Fruit fly (Drosophila melanogaster) whole organism, embryonic: ENCODE measurements around the gene His3.3A.
A peak's percentile ranks its signal among the peaks of the same experiment; 100 is the strongest.

ENCODE experiments used
- CG10209 ChIP-seq: fragments of 200-800 bp; sonication (Bioruptor generic); optimal IDR thresholded peaks from 3 replicates; lab custom pipeline; 2017; ENCODE audit warnings: missing biosample characterization, mild to moderate bottlenecking, missing genetic modification characterization, missing genetic modification reagents
- CG10321 ChIP-seq: fragments of 200-800 bp; sonication (Bioruptor generic); IDR thresholded peaks from 2 replicates; pipeline ENCODE4 v1.3.6; 2022; ENCODE audit warnings: missing biosample characterization, missing genetic modification characterization
- CG10366 ChIP-seq: fragments of 200-800 bp; sonication (Bioruptor generic); IDR thresholded peaks from 2 replicates; pipeline ENCODE4 v1.3.6; 2022; ENCODE audit warnings: missing biosample characterization, missing genetic modification characterization
- CG10565 ChIP-seq: fragments of 200-800 bp; sonication (Bioruptor generic); optimal IDR thresholded peaks from 3 replicates; lab custom pipeline; 2016; ENCODE audit warnings: missing biosample characterization, mild to moderate bottlenecking, missing genetic modification characterization
- CG13624 ChIP-seq: fragments of 200-800 bp; sonication (Bioruptor generic); optimal IDR thresholded peaks from 2 replicates; lab custom pipeline; 2016; ENCODE audit warnings: missing biosample characterization, missing genetic modification characterization
- CG15696 ChIP-seq: fragments of 200-800 bp; sonication (Bioruptor generic); optimal IDR thresholded peaks from 2 replicates; lab custom pipeline; 2019; ENCODE audit warnings: missing biosample characterization, mild to moderate bottlenecking, missing genetic modification characterization, moderate library complexity
- CG1832 ChIP-seq: fragments of 200-800 bp; sonication (Bioruptor generic); optimal IDR thresholded peaks from 2 replicates; lab custom pipeline; 2017; ENCODE audit warnings: missing biosample characterization, mild to moderate bottlenecking, missing genetic modification characterization, inconsistent platforms
- CG2875 ChIP-seq: fragments of 200-800 bp; sonication (Bioruptor generic); optimal IDR thresholded peaks from 2 replicates; lab custom pipeline; 2017; ENCODE audit warnings: missing biosample characterization, mild to moderate bottlenecking, missing genetic modification characterization, missing genetic modification reagents
- CG31441 ChIP-seq: fragments of 200-800 bp; sonication (Bioruptor generic); IDR thresholded peaks from 2 replicates; pipeline ENCODE4 v1.3.6; 2022; ENCODE audit warnings: missing biosample characterization, missing genetic modification characterization
- CG33213 ChIP-seq: fragments of 200-800 bp; sonication (Bioruptor generic); optimal IDR thresholded peaks from 3 replicates; lab custom pipeline; 2016; ENCODE audit warnings: missing biosample characterization, missing genetic modification characterization
- CG3995 ChIP-seq: fragments of 200-800 bp; sonication (Bioruptor generic); optimal IDR thresholded peaks from 3 replicates; lab custom pipeline; 2016; ENCODE audit warnings: missing biosample characterization, missing genetic modification characterization
- CG4424 ChIP-seq: fragments of 200-800 bp; sonication (Bioruptor generic); optimal IDR thresholded peaks from 3 replicates; lab custom pipeline; 2016; ENCODE audit warnings: missing biosample characterization, missing genetic modification characterization
- CG7357 ChIP-seq: fragments of 200-800 bp; sonication (Bioruptor generic); IDR thresholded peaks from 3 replicates; pipeline ENCODE4 v1.3.6; 2022; ENCODE audit warnings: missing biosample characterization, missing genetic modification characterization
- CG9817 ChIP-seq: fragments of 200-800 bp; sonication (Bioruptor generic); optimal IDR thresholded peaks from 2 replicates; lab custom pipeline; 2018; ENCODE audit warnings: missing biosample characterization, mild to moderate bottlenecking, missing genetic modification characterization, moderate library complexity
- D19A ChIP-seq: fragments of 200-800 bp; optimal IDR thresholded peaks from 3 replicates; lab custom pipeline; 2019; ENCODE audit warnings: missing biosample characterization, mild to moderate bottlenecking, missing genetic modification characterization, moderate library complexity
- Dip3 ChIP-seq: fragments of 200-800 bp; sonication (Bioruptor generic); optimal IDR thresholded peaks from 3 replicates; lab custom pipeline; 2016; ENCODE audit warnings: missing biosample characterization, missing genetic modification characterization
- Doc2 ChIP-seq: fragments of 200-800 bp; sonication (Bioruptor generic); IDR thresholded peaks from 2 replicates; pipeline ENCODE4 v1.3.6; 2022; ENCODE audit warnings: missing biosample characterization, missing genetic modification characterization
- Dref ChIP-seq: fragments of 200-800 bp; sonication (Bioruptor generic); IDR thresholded peaks from 2 replicates; pipeline ENCODE4 v1.3.6; 2022; ENCODE audit warnings: missing biosample characterization, missing genetic modification characterization
- Drgx ChIP-seq: fragments of 200-800 bp; sonication (Bioruptor generic); IDR thresholded peaks from 2 replicates; pipeline ENCODE4 v1.3.6; 2022; ENCODE audit warnings: missing biosample characterization, missing genetic modification characterization
- Hr78 ChIP-seq, 2 experiments: fragments of 200-800 bp in 1 of 2; fragments of >200 bp in 1 of 2; sonication (Bioruptor generic) in 1 of 2; optimal IDR thresholded peaks; 2 replicates each; lab custom pipeline; 2017 to 2019; ENCODE audit warnings: missing biosample characterization in 2 of 2, missing genetic modification characterization in 2 of 2, mild to moderate bottlenecking in 1 of 2, moderate library complexity in 1 of 2
- Med ChIP-seq: fragments of 200-800 bp; sonication (Bioruptor generic); peaks from one replicate; lab custom pipeline; 2016; ENCODE audit warnings: missing biosample characterization, missing genetic modification characterization, mild to moderate bottlenecking, inconsistent platforms, moderate library complexity
- Meics ChIP-seq: fragments of 200-800 bp; sonication (Bioruptor generic); optimal IDR thresholded peaks from 2 replicates; lab custom pipeline; 2017; ENCODE audit warnings: missing biosample characterization, mild to moderate bottlenecking, missing genetic modification characterization
- Oaz ChIP-seq: fragments of 200-800 bp; sonication (Bioruptor generic); IDR thresholded peaks from 2 replicates; pipeline ENCODE4 v1.3.6; 2022; ENCODE audit warnings: missing biosample characterization, missing genetic modification characterization
- Pdp1 ChIP-seq, 2 experiments: fragments of 200-800 bp; sonication (Bioruptor generic); optimal IDR thresholded peaks; 3 replicates each; lab custom pipeline; 2016; ENCODE audit warnings: missing biosample characterization in 2 of 2, missing genetic modification characterization in 2 of 2, mild to moderate bottlenecking in 1 of 2, moderate library complexity in 1 of 2
- Side ChIP-seq: fragments of 200-800 bp; sonication (Bioruptor generic); optimal IDR thresholded peaks from 2 replicates; lab custom pipeline; 2016; ENCODE audit warnings: missing biosample characterization, missing genetic modification characterization
- Trl ChIP-seq, 3 experiments: fragments of >200 bp in 2 of 3; fragments of 200-800 bp in 1 of 3; sonication (Bioruptor generic) in 1 of 3; optimal IDR thresholded peaks; 2 replicates in 1 of 3; 3 replicates in 2 of 3; lab custom pipeline; 2016 to 2017; ENCODE audit warnings: missing biosample characterization in 1 of 3, missing genetic modification characterization in 1 of 3
- az2 ChIP-seq: fragments of 200-800 bp; sonication (Bioruptor generic); optimal IDR thresholded peaks from 3 replicates; lab custom pipeline; 2016; ENCODE audit warnings: missing biosample characterization, missing genetic modification characterization
- chinmo ChIP-seq: fragments of 200-800 bp; sonication (Bioruptor generic); IDR thresholded peaks from 4 replicates; pipeline ENCODE4 v1.3.6; 2022; ENCODE audit warnings: missing biosample characterization, missing genetic modification characterization; ENCODE audit not compliant: partially characterized antibody
- dati ChIP-seq: fragments of 200-800 bp; sonication (Bioruptor generic); IDR thresholded peaks from 2 replicates; pipeline ENCODE4 v1.3.6; 2022; ENCODE audit warnings: missing biosample characterization, missing genetic modification characterization
- en ChIP-seq: fragments of 200-800 bp; sonication (Bioruptor generic); optimal IDR thresholded peaks from 2 replicates; lab custom pipeline; 2016; ENCODE audit warnings: missing biosample characterization, missing genetic modification characterization
- eve ChIP-seq, 2 experiments: fragments of >200 bp; optimal IDR thresholded peaks; 2 replicates each; lab custom pipeline; 2017; ENCODE audit warnings: missing biosample characterization in 2 of 2, missing genetic modification characterization in 2 of 2
- fd102C ChIP-seq: fragments of 200-800 bp; sonication (Bioruptor generic); optimal IDR thresholded peaks from 2 replicates; lab custom pipeline; 2018; ENCODE audit warnings: missing biosample characterization, mild to moderate bottlenecking, missing genetic modification characterization, moderate library complexity
- fd3F ChIP-seq: fragments of 200-800 bp; sonication (Bioruptor generic); optimal IDR thresholded peaks from 2 replicates; lab custom pipeline; 2018; ENCODE audit warnings: missing biosample characterization, mild to moderate bottlenecking, missing genetic modification characterization, moderate library complexity
- fd64A ChIP-seq: fragments of 200-800 bp; sonication (Bioruptor generic); optimal IDR thresholded peaks from 3 replicates; lab custom pipeline; 2018; ENCODE audit warnings: missing biosample characterization, mild to moderate bottlenecking, missing genetic modification characterization
- gcm2 ChIP-seq: fragments of 200-800 bp; sonication (Bioruptor generic); optimal IDR thresholded peaks from 2 replicates; lab custom pipeline; 2016; ENCODE audit warnings: missing biosample characterization, missing genetic modification characterization
- grau ChIP-seq: fragments of 200-800 bp; optimal IDR thresholded peaks from 3 replicates; lab custom pipeline; 2019; ENCODE audit warnings: missing biosample characterization, mild to moderate bottlenecking, missing genetic modification characterization, moderate library complexity
- grn ChIP-seq: fragments of 200-800 bp; sonication (Bioruptor generic); optimal IDR thresholded peaks from 3 replicates; lab custom pipeline; 2017; ENCODE audit warnings: missing biosample characterization, missing genetic modification characterization
- lola ChIP-seq, 3 experiments: fragments of >200 bp in 2 of 3; fragments of 200-800 bp in 1 of 3; sonication (Bioruptor generic) in 1 of 3; optimal IDR thresholded peaks; 2 replicates each; lab custom pipeline; 2017 to 2019; ENCODE audit warnings: missing biosample characterization in 3 of 3, missing genetic modification characterization in 3 of 3, mild to moderate bottlenecking in 1 of 3, moderate library complexity in 1 of 3
- nom ChIP-seq: fragments of 200-800 bp; sonication (Bioruptor generic); optimal IDR thresholded peaks from 2 replicates; lab custom pipeline; 2017; ENCODE audit warnings: missing biosample characterization, missing genetic modification characterization, mild to moderate bottlenecking, moderate library complexity, missing genetic modification reagents
- rib ChIP-seq: fragments of 200-800 bp; sonication (Bioruptor generic); IDR thresholded peaks from 2 replicates; pipeline ENCODE4 v1.3.6; 2022; ENCODE audit warnings: missing biosample characterization, missing genetic modification characterization
- row ChIP-seq: fragments of 200-800 bp; sonication (Bioruptor generic); IDR thresholded peaks from 3 replicates; pipeline ENCODE4 v1.3.6; 2022; ENCODE audit warnings: missing biosample characterization, missing genetic modification characterization
- sens ChIP-seq: fragments of 200-800 bp; sonication (Bioruptor generic); peaks from one replicate; lab custom pipeline; 2016; ENCODE audit warnings: missing biosample characterization, missing genetic modification characterization
- sisA ChIP-seq: fragments of 200-800 bp; sonication (Bioruptor generic); IDR thresholded peaks from 2 replicates; pipeline ENCODE4 v1.3.6; 2022; ENCODE audit warnings: missing biosample characterization, missing genetic modification characterization

The His3.3A gene

DNA sequence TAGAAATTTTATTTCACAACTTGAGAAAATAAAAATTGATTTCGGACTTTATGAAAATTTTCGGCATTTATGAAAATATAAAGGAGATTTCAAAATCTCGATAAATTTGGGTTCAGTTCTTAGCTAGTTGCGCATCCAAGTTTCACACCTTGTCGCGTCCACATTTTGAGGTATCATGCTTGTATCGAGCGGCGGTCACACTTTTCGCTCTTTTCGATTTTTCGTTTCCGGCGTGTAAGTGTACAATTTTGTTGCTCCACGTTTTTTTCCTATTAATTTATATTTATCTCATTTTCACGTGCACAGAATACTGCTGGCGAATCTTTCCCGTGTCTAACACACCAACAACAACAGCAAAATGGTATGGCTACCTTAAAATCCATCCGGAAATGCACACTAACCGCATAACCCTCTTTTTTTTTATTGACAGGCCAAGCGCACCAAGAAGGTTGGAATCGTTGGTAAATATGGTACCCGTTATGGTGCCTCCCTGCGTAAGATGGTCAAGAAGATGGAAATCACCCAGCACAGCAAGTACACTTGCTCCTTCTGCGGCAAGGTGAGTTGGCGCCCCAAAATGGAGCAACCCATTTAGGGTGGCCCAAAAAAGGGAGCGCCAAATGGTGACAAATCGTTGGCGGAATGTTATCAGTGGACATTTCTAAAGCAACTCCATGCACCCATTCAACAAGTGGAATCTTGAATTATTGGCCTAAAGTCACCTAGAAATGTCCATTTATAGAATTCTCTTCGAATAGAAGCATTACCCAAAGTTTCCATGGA is 16.1 kb downstream of the His3.3A start, which contains the start of gene RpL37A (continued):
- TF ChIP-seq D19A (tag; lab: Kevin White, UChicago) (peak; percentile 38), Med (GFP tag; lab: Kevin White, UChicago) (peak; percentile 99)

- TF ChIP-seq CG9817 (no peak), sens (GFP tag; lab: Kevin White, UChicago) (peak; percentile 68), eve (GFP tag; optimal IDR thresholded peaks at IDR 0.05; lab: Kevin White, UChicago) (peak in 1 of 2 experiments; percentile 39)
Observed at dm6 chr2L:5072357-5072756, 17.5 kb downstream of the His3.3A start.

DNA sequence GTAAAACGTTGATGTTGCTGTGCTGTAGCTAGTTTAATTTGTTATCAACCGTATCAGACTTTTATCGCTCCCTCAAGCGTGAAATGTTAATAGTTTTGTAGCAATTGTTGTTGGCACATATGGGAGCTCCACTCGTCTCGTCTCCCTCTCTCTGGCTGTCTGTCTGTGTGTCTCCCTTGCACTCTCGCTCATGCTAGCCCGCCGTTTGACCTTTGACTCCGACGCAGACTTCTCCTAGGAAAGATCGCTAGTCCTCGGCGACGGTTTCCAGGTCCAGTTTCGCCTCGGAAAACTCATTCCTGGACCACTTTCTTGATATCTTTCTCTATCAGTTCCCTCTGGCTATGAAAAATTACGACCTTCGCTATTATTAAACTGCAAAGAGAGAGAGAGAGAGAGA is 24.3 kb downstream of the His3.3A start:
- TF ChIP-seq fd102C (GFP tag; lab: Kevin White, UChicago) (no peak), CG9817 (no peak), lola (GFP tag; optimal IDR thresholded peaks at IDR 0.05; lab: Kevin White, UChicago) (no peak), CG2875 (GFP tag; lab: Kevin White, UChicago) (no peak), Hr78 (GFP tag; optimal IDR thresholded peaks at IDR 0.05; lab: Kevin White, UChicago) (peak in 1 of 2 experiments; percentile 94), az2 (no peak), CG10565 (GFP tag; lab: Kevin White, UChicago) (no peak), Meics (GFP tag; lab: Kevin White, UChicago) (no peak), CG10321 (GFP tag; lab: Robert Waterston, UW) (0 out of 2 replicates have a peak, but pooled peaks have one; percentile 36), nom (peak; percentile 5), CG13624 (no peak), Pdp1 (GFP tag; optimal IDR thresholded peaks at IDR 0.05; lab: Kevin White, UChicago) (no peak), CG7357 (no peak), Trl (optimal IDR thresholded peaks at IDR 0.05; lab: Kevin White, UChicago) (peak in 1 of 2 experiments; percentile 14), Trl (GFP tag; optimal IDR thresholded peaks at IDR 0.05; lab: Kevin White, UChicago) (no peak), CG4424 (GFP tag; lab: Kevin White, UChicago) (no peak), row (GFP tag; lab: Robert Waterston, UW) (no peak), Dip3 (GFP tag; lab: Kevin White, UChicago) (no peak), CG1832 (GFP tag; lab: Kevin White, UChicago) (peak; percentile 38), en (no peak), CG33213 (GFP tag; lab: Kevin White, UChicago) (no peak), Side (no peak)

DNA sequence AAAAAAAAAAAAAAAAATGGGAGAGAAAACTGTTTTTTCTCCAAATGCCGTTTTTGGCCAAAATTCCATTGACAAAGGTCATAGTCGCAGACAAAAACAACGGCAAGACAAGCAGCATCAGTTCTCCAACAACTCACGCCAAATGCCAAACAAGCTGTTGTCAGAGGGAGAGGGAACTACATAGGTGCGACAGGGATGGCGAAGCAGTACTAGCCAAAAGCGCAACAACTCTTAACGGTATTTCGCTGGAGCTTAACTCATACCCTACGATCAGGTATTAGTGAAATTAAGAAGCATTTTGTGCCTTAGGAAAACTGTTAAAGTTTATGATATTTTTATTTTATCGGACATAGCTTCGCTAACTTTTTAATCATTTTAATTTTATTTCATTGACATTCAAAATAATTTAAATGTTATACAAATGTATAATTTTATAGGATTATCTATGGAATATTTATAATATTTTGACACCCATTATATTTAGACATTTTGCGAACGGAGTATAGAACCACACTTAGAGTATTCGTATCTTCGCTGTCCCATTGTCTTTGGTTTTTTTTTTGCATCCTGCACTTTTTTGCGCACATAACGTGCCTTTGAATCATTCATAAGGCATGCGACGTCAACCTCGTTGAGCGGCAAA is 25.5 kb downstream of the His3.3A start:
- TF ChIP-seq rib (no peak), CG4424 (GFP tag; lab: Kevin White, UChicago) (no peak), gcm2 (GFP tag; lab: Kevin White, UChicago) (no peak), fd64A (GFP tag; lab: Kevin White, UChicago) (no peak), Drgx (GFP tag; lab: Robert Waterston, UW) (peak; percentile 87), CG10366 (GFP tag; lab: Robert Waterston, UW) (no peak), dati (GFP tag; lab: Robert Waterston, UW) (no peak), sisA (GFP tag; lab: Robert Waterston, UW) (no peak), fd3F (no peak), Oaz (GFP tag; lab: Robert Waterston, UW) (no peak), grau (tag; lab: Kevin White, UChicago) (peak; percentile 16), Dref (no peak), CG10209 (peak; percentile 4), row (GFP tag; lab: Robert Waterston, UW) (no peak), Doc2 (no peak), CG3995 (GFP tag; lab: Kevin White, UChicago) (no peak), Meics (GFP tag; lab: Kevin White, UChicago) (peak; percentile 2), CG31441 (GFP tag; lab: Robert Waterston, UW) (peak; percentile 44; the same call in 1 of the 2 replicates), CG15696 (no peak), chinmo (GFP tag; lab: Robert Waterston, UW) (0 out of 4 replicates have a peak, but pooled peaks have one; percentile 20), grn (GFP tag; lab: Kevin White, UChicago) (no peak)
